Worm (Caenorhabditis elegans) whole organism, L3 larva: ENCODE data around the gene T25B2.4.

Experiments
- R02D3.7 ChIP-seq: fragments of 150-350 bp; optimal IDR thresholded peaks from 2 replicates; lab custom pipeline; 2014; ENCODE audit warnings: missing biosample characterization, missing genetic modification characterization
- aly-2 ChIP-seq: fragments of 150-350 bp; optimal IDR thresholded peaks from 2 replicates; lab custom pipeline; 2014; ENCODE audit warnings: missing biosample characterization, missing genetic modification characterization
- ama-1 ChIP-seq: fragments of 150-350 bp; optimal IDR thresholded peaks from 2 replicates; lab custom pipeline; 2018
- ceh-16 ChIP-seq: sonication (generic microtip); optimal IDR thresholded peaks from 2 replicates; lab custom pipeline; 2017; ENCODE audit warnings: missing biosample characterization, missing genetic modification characterization
- ceh-28 ChIP-seq: fragments of 150-350 bp; optimal IDR thresholded peaks from 2 replicates; lab custom pipeline; 2014; ENCODE audit warnings: missing biosample characterization, missing genetic modification reagents, missing genetic modification characterization
- ceh-9 ChIP-seq: sonication (generic microtip); optimal IDR thresholded peaks from 2 replicates; lab custom pipeline; 2018; ENCODE audit warnings: missing biosample characterization, missing genetic modification characterization
- egl-27 ChIP-seq: sonication (generic microtip); optimal IDR thresholded peaks from 4 replicates; lab custom pipeline; 2017; ENCODE audit warnings: missing biosample characterization, missing genetic modification reagents, missing genetic modification characterization
- egl-5 ChIP-seq: fragments of 150-350 bp; optimal IDR thresholded peaks from 2 replicates; lab custom pipeline; 2017; ENCODE audit warnings: missing biosample characterization, missing genetic modification reagents, missing genetic modification characterization, inconsistent platforms
- elt-1 ChIP-seq: fragments of 150-350 bp; optimal IDR thresholded peaks from 2 replicates; lab custom pipeline; 2014; ENCODE audit warnings: missing biosample characterization, missing genetic modification characterization
- elt-2 ChIP-seq: sonication (generic microtip); optimal IDR thresholded peaks from 2 replicates; lab custom pipeline; 2016; ENCODE audit warnings: missing genetic modification reagents, mild to moderate bottlenecking, missing genetic modification characterization, missing compliant biosample characterization
- elt-3 ChIP-seq, 3 experiments: fragments of 150-350 bp in 1 of 3; sonication (generic microtip) in 2 of 3; optimal IDR thresholded peaks; 2 replicates in 2 of 3; 4 replicates in 1 of 3; lab custom pipeline; 2014 to 2017; ENCODE audit warnings: missing biosample characterization in 3 of 3, missing genetic modification characterization in 3 of 3
- fkh-10 ChIP-seq: sonication (generic microtip); optimal IDR thresholded peaks from 2 replicates; lab custom pipeline; 2017; ENCODE audit warnings: missing biosample characterization, missing genetic modification reagents, missing genetic modification characterization
- fkh-2 ChIP-seq: fragments of 150-350 bp; optimal IDR thresholded peaks from 2 replicates; lab custom pipeline; 2014; ENCODE audit warnings: missing biosample characterization, missing genetic modification reagents, missing genetic modification characterization
- fos-1 ChIP-seq: fragments of 150-350 bp; optimal IDR thresholded peaks from 2 replicates; lab custom pipeline; 2014; ENCODE audit warnings: missing biosample characterization, missing genetic modification characterization
- hmg-11 ChIP-seq: sonication (generic microtip); optimal IDR thresholded peaks from 2 replicates; lab custom pipeline; 2016; ENCODE audit warnings: missing genetic modification characterization, missing compliant biosample characterization
- lin-15B ChIP-seq: fragments of 150-350 bp; optimal IDR thresholded peaks from 2 replicates; lab custom pipeline; 2014; ENCODE audit warnings: missing biosample characterization, missing genetic modification characterization
- lsy-12 ChIP-seq: sonication (generic microtip); optimal IDR thresholded peaks from 2 replicates; lab custom pipeline; 2016; ENCODE audit warnings: mild to moderate bottlenecking, missing genetic modification characterization, missing compliant biosample characterization
- mml-1 ChIP-seq: fragments of 150-350 bp; sonication (generic microtip); optimal IDR thresholded peaks from 3 replicates; lab custom pipeline; 2014; ENCODE audit warnings: missing biosample characterization, missing genetic modification characterization
- nfya-1 ChIP-seq: sonication (generic microtip); optimal IDR thresholded peaks from 2 replicates; lab custom pipeline; 2017; ENCODE audit warnings: missing genetic modification characterization, mild to moderate bottlenecking, missing compliant biosample characterization, antibody characterized with exemption, moderate library complexity; ENCODE audit not compliant: insufficient read depth
- nhr-11 ChIP-seq: fragments of 150-350 bp; optimal IDR thresholded peaks from 2 replicates; lab custom pipeline; 2014; ENCODE audit warnings: missing biosample characterization, missing genetic modification characterization
- nhr-12 ChIP-seq: fragments of 150-350 bp; optimal IDR thresholded peaks from 2 replicates; lab custom pipeline; 2014; ENCODE audit warnings: missing biosample characterization, missing genetic modification characterization
- nhr-23 ChIP-seq: fragments of 150-350 bp; optimal IDR thresholded peaks from 2 replicates; lab custom pipeline; 2014; ENCODE audit warnings: missing biosample characterization, missing genetic modification reagents, missing genetic modification characterization
- nhr-237 ChIP-seq: fragments of 150-350 bp; optimal IDR thresholded peaks from 2 replicates; lab custom pipeline; 2014; ENCODE audit warnings: missing biosample characterization, missing genetic modification characterization
- nhr-25 ChIP-seq: sonication (generic microtip); optimal IDR thresholded peaks from 2 replicates; lab custom pipeline; 2017; ENCODE audit warnings: missing biosample characterization, missing genetic modification characterization
- nhr-43 ChIP-seq: sonication (generic microtip); optimal IDR thresholded peaks from 2 replicates; lab custom pipeline; 2016; ENCODE audit warnings: mild to moderate bottlenecking, missing genetic modification characterization, missing compliant biosample characterization; ENCODE audit not compliant: poor library complexity, severe bottlenecking
- nhr-67 ChIP-seq: fragments of 150-350 bp; optimal IDR thresholded peaks from 2 replicates; lab custom pipeline; 2014; ENCODE audit warnings: missing biosample characterization, missing genetic modification characterization
- nhr-76 ChIP-seq: fragments of 150-350 bp; sonication (generic microtip); optimal IDR thresholded peaks from 5 replicates; lab custom pipeline; 2014; ENCODE audit warnings: missing biosample characterization, missing genetic modification characterization
- nhr-77 ChIP-seq: fragments of 150-350 bp; optimal IDR thresholded peaks from 2 replicates; lab custom pipeline; 2014; ENCODE audit warnings: missing biosample characterization, missing genetic modification characterization
- sea-2 ChIP-seq: fragments of 150-350 bp; sonication (generic microtip); optimal IDR thresholded peaks from 4 replicates; lab custom pipeline; 2014; ENCODE audit warnings: missing biosample characterization, missing genetic modification reagents, missing genetic modification characterization
- tbx-2 ChIP-seq: sonication (generic microtip); optimal IDR thresholded peaks from 2 replicates; lab custom pipeline; 2016; ENCODE audit warnings: mild to moderate bottlenecking, missing genetic modification characterization, missing compliant biosample characterization
- unc-62 ChIP-seq: fragments of 150-350 bp; sonication (generic microtip); optimal IDR thresholded peaks from 4 replicates; lab custom pipeline; 2014; ENCODE audit warnings: missing biosample characterization, missing genetic modification reagents, missing genetic modification characterization
- zag-1 ChIP-seq: fragments of 150-350 bp; optimal IDR thresholded peaks from 2 replicates; lab custom pipeline; 2014; ENCODE audit warnings: missing biosample characterization, missing genetic modification characterization
- ztf-11 ChIP-seq: fragments of 150-350 bp; optimal IDR thresholded peaks from 2 replicates; lab custom pipeline; 2014; ENCODE audit warnings: missing biosample characterization, missing genetic modification characterization
- ztf-4 ChIP-seq: fragments of 150-350 bp; optimal IDR thresholded peaks from 2 replicates; lab custom pipeline; 2014; ENCODE audit warnings: missing biosample characterization, missing genetic modification characterization

The T25B2.4 gene

DNA sequence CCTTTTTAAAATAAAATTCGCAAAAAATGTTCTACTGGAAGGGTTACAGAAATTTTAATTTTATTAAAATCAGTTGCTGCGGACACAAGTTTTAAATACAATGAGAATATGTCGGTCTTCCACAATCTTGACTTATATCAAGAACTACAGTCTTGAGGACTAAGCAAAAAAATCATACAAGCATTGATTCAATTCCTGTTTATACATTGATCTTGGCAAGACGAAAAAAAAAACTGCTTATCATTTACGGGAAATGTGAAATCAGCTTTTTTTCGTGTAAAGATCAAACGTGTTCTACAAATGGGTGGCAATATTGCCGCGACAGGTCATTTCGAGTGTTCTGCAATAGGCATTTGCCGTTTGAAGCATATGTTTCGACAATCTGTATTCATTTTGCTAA, 6.7 kb downstream of the T25B2.4 start, which contains the start of gene T13C5.2:
Gene T13C5.2 (plus strand): TSS at position 301 of the 400 bp plus-strand sequence.
- no peak for TF ChIP-seq fos-1 (tag; lab: Kevin White, UChicago)

- no peak for TF ChIP-seq egl-27 (tag; lab: Kevin White, UChicago)
- no peak for TF ChIP-seq elt-2 (tag; lab: Kevin White, UChicago)
- no peak for TF ChIP-seq fos-1 (tag; lab: Kevin White, UChicago)
- no peak for TF ChIP-seq fkh-2 (tag; lab: Kevin White, UChicago)
- no peak for TF ChIP-seq ceh-28
Observed at ce11 chrX:6187848-6188247, 9.8 kb downstream of the T25B2.4 start, which contains the start of gene T13C5.10. Gene T13C5.10, plus strand, starts transcription at chrX:6188148.

- TF ChIP-seq nhr-12 (tag; lab: Kevin White, UChicago) (no peak), sea-2 (GFP tag; lab: Kevin White, UChicago) (no peak), R02D3.7 (tag; lab: Kevin White, UChicago) (no peak)
Observed at ce11 chrX:6189955-6190354, 11.9 kb downstream of the T25B2.4 start, which contains the start of gene T13C5.9. Gene T13C5.9, plus strand, starts transcription at chrX:6190255.

ce11 chrX:6194191-6194724, 16.2 kb downstream of the T25B2.4 start, which contains the start of gene ceh-54:
Gene ceh-54, minus strand, starts transcription at chrX:6194241.
- no peak for TF ChIP-seq nhr-67
- TF ChIP-seq fos-1 (tag; lab: Kevin White, UChicago), result no peak
- no peak for TF ChIP-seq aly-2
- TF ChIP-seq ceh-9, result no peak
- TF ChIP-seq nhr-77 (tag; lab: Kevin White, UChicago), result no peak
- no peak for TF ChIP-seq ceh-16 (tag; lab: Kevin White, UChicago)
- no peak for TF ChIP-seq sea-2 (GFP tag; lab: Kevin White, UChicago)
- TF ChIP-seq elt-1 (tag; lab: Kevin White, UChicago), result no peak
- no peak for TF ChIP-seq nhr-237 (tag; lab: Kevin White, UChicago)
- TF ChIP-seq nhr-76 (tag; lab: Kevin White, UChicago), result no peak
- no peak for TF ChIP-seq R02D3.7 (tag; lab: Kevin White, UChicago)
- no peak for TF ChIP-seq hmg-11 (tag; lab: Kevin White, UChicago)
- no peak for TF ChIP-seq tbx-2
- no peak for TF ChIP-seq nfya-1 (tag; lab: Kevin White, UChicago)
- TF ChIP-seq unc-62 (GFP tag; lab: Kevin White, UChicago), result no peak
- no peak for TF ChIP-seq nhr-11 (tag; lab: Kevin White, UChicago)
- TF ChIP-seq lin-15B, result no peak
- no peak for TF ChIP-seq zag-1
- no peak for TF ChIP-seq ztf-11

ce11 chrX:6196627-6197026, 18.6 kb downstream of the T25B2.4 start, which contains the start of gene daf-9:
Gene daf-9, plus strand, starts transcription at chrX:6196927.
- TF ChIP-seq egl-5 (no peak), elt-3 (tag; optimal IDR thresholded peaks at IDR 0.05; lab: Kevin White, UChicago) (peak in 1 of 3 experiments; percentile 69), fkh-2 (tag; lab: Kevin White, UChicago) (no peak), fkh-10 (no peak), ztf-11 (no peak), ceh-9 (no peak), nhr-23 (tag; lab: Kevin White, UChicago) (peak; percentile 30)

- peak; percentile 54 for TF ChIP-seq nhr-25 (tag; lab: Kevin White, UChicago)
- TF ChIP-seq ztf-4, result no peak
- TF ChIP-seq ama-1 (lab: Kevin White, UChicago), result peak; percentile 65
- TF ChIP-seq lsy-12 (tag; lab: Kevin White, UChicago), result peak; percentile 5
- TF ChIP-seq elt-3 (tag; optimal IDR thresholded peaks at IDR 0.05; lab: Kevin White, UChicago), result peak in 1 of 3 experiments; percentile 52
- no peak for TF ChIP-seq mml-1 (tag; lab: Kevin White, UChicago)
- no peak for TF ChIP-seq ztf-11
- no peak for TF ChIP-seq ceh-9
- peak; percentile 82 for TF ChIP-seq nhr-43 (tag; lab: Kevin White, UChicago)
- peak; percentile 97 for TF ChIP-seq nhr-23 (tag; lab: Kevin White, UChicago)
Observed at ce11 chrX:6201542-6201941, 23.5 kb downstream of the T25B2.4 start.
